Worm (Caenorhabditis elegans): ENCODE measurements around the gene neg-1.
"Not testable (repeated sequence)": the region's sequence is repeated elsewhere in the genome, so short reads cannot be mapped to it uniquely, and the experiment has no call there.

Gene neg-1

ce11 chrV:4346325-4346724 lies 28.3 kb downstream of the neg-1 start, which contains the start of gene hpo-18:
TSS of gene hpo-18 (minus strand) at chrV:4346425.
- peak; percentile 67 for TF ChIP-seq aha-1 (tag)
- TF ChIP-seq nhr-11 (tag; optimal IDR thresholded peaks at IDR 0.05): no peak

- TF ChIP-seq ztf-11 (tag; optimal IDR thresholded peaks at IDR 0.05) (no peak), lim-7 (GFP tag; IDR thresholded peaks at IDR 0.05) (0 out of 2 replicates have a peak, but pooled peaks have one; percentile 19), duxl-1 (tag; optimal IDR thresholded peaks at IDR 0.05; ENCODE audit: poor library complexity) (no peak), Y5F2A.4 (GFP tag; optimal IDR thresholded peaks at IDR 0.05) (no peak), dve-1 (tag; optimal IDR thresholded peaks at IDR 0.05; ENCODE audit: insufficient read depth) (no peak), pha-4 (GFP tag; IDR thresholded peaks at IDR 0.05) (0 out of 2 replicates have a peak, but pooled peaks have one; percentile 16), pha-4 (tag; optimal IDR thresholded peaks at IDR 0.05) (no peak), lin-1 (GFP tag; IDR thresholded peaks at IDR 0.05) (no peak), nhr-42 (GFP tag; IDR thresholded peaks at IDR 0.05) (no peak), zfp-3 (GFP tag; conservative IDR thresholded peaks at IDR 0.05) (0 out of 2 replicates have a peak, but pooled peaks have one; percentile 29), egl-43 (GFP tag; IDR thresholded peaks at IDR 0.05) (0 out of 2 replicates have a peak, but pooled peaks have one; percentile 37), nhr-6 (tag; optimal IDR thresholded peaks at IDR 0.05) (no peak), ama-1 (optimal IDR thresholded peaks at IDR 0.05) (peak; percentile 74), unc-39 (tag; optimal IDR thresholded peaks at IDR 0.05) (no peak), lin-38 (GFP tag; IDR thresholded peaks at IDR 0.05) (peak; percentile 44)
Measured at ce11 chrV:4345714-4346113, 29.0 kb downstream of the neg-1 start, which contains the start of gene figl-1. TSS of gene figl-1 (minus strand) at chrV:4345999.

- no peak for TF ChIP-seq daf-16 (GFP tag; optimal IDR thresholded peaks at IDR 0.05)
- TF ChIP-seq daf-16 (tag; optimal IDR thresholded peaks at IDR 0.05): peak; percentile 34
- no peak for TF ChIP-seq dpl-1 (GFP tag; optimal IDR thresholded peaks at IDR 0.05)
- no peak for TF ChIP-seq nhr-77 (tag; optimal IDR thresholded peaks at IDR 0.05)
- TF ChIP-seq lin-38 (GFP tag; IDR thresholded peaks at IDR 0.05): peak; percentile 42; the same call in 1 of the 2 replicates
- TF ChIP-seq hlh-30 (tag; optimal IDR thresholded peaks at IDR 0.05; ENCODE audit: insufficient read depth): peak; percentile 14
Measured at ce11 chrV:4341736-4342135, 32.9 kb downstream of the neg-1 start.

- no peak for TF ChIP-seq ztf-11 (tag; optimal IDR thresholded peaks at IDR 0.05)
- TF ChIP-seq dmd-9 (GFP tag; IDR thresholded peaks at IDR 0.05): no peak
- TF ChIP-seq lin-38 (GFP tag; IDR thresholded peaks at IDR 0.05): peak; percentile 37; the same call in 1 of the 2 replicates
- no peak for TF ChIP-seq nhr-48 (tag; optimal IDR thresholded peaks at IDR 0.05)
- TF ChIP-seq F49E8.2 (tag; optimal IDR thresholded peaks at IDR 0.05; ENCODE audit: borderline replicate concordance): no peak
- TF ChIP-seq cey-2 (tag; optimal IDR thresholded peaks at IDR 0.05; ENCODE audit: borderline replicate concordance, insufficient read depth): no peak
- TF ChIP-seq hif-1 (tag; optimal IDR thresholded peaks at IDR 0.05): no peak
Measured at ce11 chrV:4341208-4341607, 33.5 kb downstream of the neg-1 start, which contains the start of gene glrx-3. TSS of gene glrx-3 (minus strand) at chrV:4341308.

ce11 chrV:4339479-4339878 lies 35.2 kb downstream of the neg-1 start:
- TF ChIP-seq mep-1 (tag; optimal IDR thresholded peaks at IDR 0.05) (no peak), ZK546.5 (tag; optimal IDR thresholded peaks at IDR 0.05) (no peak), dpl-1 (GFP tag; optimal IDR thresholded peaks at IDR 0.05) (peak; percentile 50), lim-7 (GFP tag; IDR thresholded peaks at IDR 0.05) (no peak), ctbp-1 (GFP tag; IDR thresholded peaks at IDR 0.05) (no peak), lin-38 (GFP tag; IDR thresholded peaks at IDR 0.05) (peak; percentile 43), tag-97 (GFP tag; IDR thresholded peaks at IDR 0.05) (no peak)

- TF ChIP-seq cey-2 (tag; optimal IDR thresholded peaks at IDR 0.05; ENCODE audit: borderline replicate concordance, insufficient read depth); nhr-41 (GFP tag; IDR thresholded peaks at IDR 0.05); hmg-1.1 (GFP tag; IDR thresholded peaks at IDR 0.05): not testable (repeated sequence)
Measured at ce11 chrV:4336462-4336861, 38.2 kb downstream of the neg-1 start, which contains the start of gene irld-1. TSS of gene irld-1 (plus strand) at chrV:4336762.

Measured in whole organism, L4 larva.